Fruit fly (Drosophila melanogaster): ENCODE results near the gene CG9664.

Gene CG9664

dm6 chr2L:3302958-3303842, 8.7 kb upstream of the CG9664 start, which contains the start of gene CG9663 (continued):
- peak; percentile 62 for TF ChIP-seq dac (GFP tag; optimal IDR thresholded peaks at IDR 0.05)
- peak; percentile 22 for TF ChIP-seq CG4318 (GFP tag; optimal IDR thresholded peaks at IDR 0.05)
- TF ChIP-seq CG1621 (tag; optimal IDR thresholded peaks at IDR 0.05), result peak; percentile 53
- TF ChIP-seq Gug (GFP tag; IDR thresholded peaks at IDR 0.05), result 0 out of 2 replicates have a peak, but pooled peaks have one; percentile 9
- peak; percentile 73 for TF ChIP-seq CG6854 (GFP tag; optimal IDR thresholded peaks at IDR 0.05)
- TF ChIP-seq CG6276 (GFP tag; optimal IDR thresholded peaks at IDR 0.05), result peak; percentile 76
- TF ChIP-seq fkh (GFP tag; optimal IDR thresholded peaks at IDR 0.05), result peak; percentile 76
- peak; percentile 73 for TF ChIP-seq Lpt (GFP tag; optimal IDR thresholded peaks at IDR 0.05)
- TF ChIP-seq Eip93F (GFP tag; optimal IDR thresholded peaks at IDR 0.05), result peak; percentile 55
- peak; percentile 52 for TF ChIP-seq CG31627 (GFP tag; optimal IDR thresholded peaks at IDR 0.05)
- TF ChIP-seq Met (GFP tag; optimal IDR thresholded peaks at IDR 0.05), result peak; percentile 66
- peak; percentile 70 for TF ChIP-seq Ets96B (tag; optimal IDR thresholded peaks at IDR 0.05)
- TF ChIP-seq svp (GFP tag), result peak; percentile 93
- peak; percentile 85 for TF ChIP-seq spab (GFP tag; optimal IDR thresholded peaks at IDR 0.05)
- no peak for TF ChIP-seq CG11294 (GFP tag; IDR thresholded peaks at IDR 0.05)
- TF ChIP-seq dsx (GFP tag; optimal IDR thresholded peaks at IDR 0.05; ENCODE audit: poor library complexity, severe bottlenecking), result peak; percentile 71
- TF ChIP-seq CG34406 (GFP tag; optimal IDR thresholded peaks at IDR 0.05), result peak; percentile 38
- peak; percentile 77 for TF ChIP-seq CG3032 (tag; optimal IDR thresholded peaks at IDR 0.05)
- TF ChIP-seq CG8632 (GFP tag; optimal IDR thresholded peaks at IDR 0.05), result peak; percentile 35
- peak; percentile 86 for TF ChIP-seq CG6163 (GFP tag; IDR thresholded peaks at IDR 0.05)
- peak; percentile 49 for TF ChIP-seq acj6 (GFP tag; optimal IDR thresholded peaks at IDR 0.05)
- peak; percentile 76 for TF ChIP-seq vri (GFP tag; optimal IDR thresholded peaks at IDR 0.05)
- TF ChIP-seq Eip75B (GFP tag; optimal IDR thresholded peaks at IDR 0.05), result peak; percentile 73
- no peak for TF ChIP-seq Hr38 (GFP tag; optimal IDR thresholded peaks at IDR 0.05)

- peak; percentile 100 for TF ChIP-seq eg (GFP tag; IDR thresholded peaks at IDR 0.05)
- peak; percentile 98 for TF ChIP-seq Eip93F (GFP tag; optimal IDR thresholded peaks at IDR 0.05)
- TF ChIP-seq fkh (GFP tag; optimal IDR thresholded peaks at IDR 0.05), result peak; percentile 99
- peak; percentile 100 for TF ChIP-seq CG32006 (GFP tag; optimal IDR thresholded peaks at IDR 0.05)
- peak; percentile 99 for TF ChIP-seq CG11902 (GFP tag; optimal IDR thresholded peaks at IDR 0.05)
- TF ChIP-seq OdsH (GFP tag; optimal IDR thresholded peaks at IDR 0.05), result peak; percentile 100
- peak; percentile 100 for TF ChIP-seq Hr4 (GFP tag; optimal IDR thresholded peaks at IDR 0.05)
- peak; percentile 98 for TF ChIP-seq Blimp-1 (GFP tag; optimal IDR thresholded peaks at IDR 0.05)
- TF ChIP-seq Met (GFP tag; optimal IDR thresholded peaks at IDR 0.05), result peak; percentile 100
- TF ChIP-seq CG6854 (GFP tag; optimal IDR thresholded peaks at IDR 0.05), result peak; percentile 99
- TF ChIP-seq pdm3 (GFP tag; optimal IDR thresholded peaks at IDR 0.05), result peak; percentile 100
- TF ChIP-seq CG34406 (GFP tag; optimal IDR thresholded peaks at IDR 0.05), result peak; percentile 99
- TF ChIP-seq CG6163 (GFP tag; IDR thresholded peaks at IDR 0.05), result peak; percentile 100
- peak; percentile 100 for TF ChIP-seq net (GFP tag; optimal IDR thresholded peaks at IDR 0.05)
- peak; percentile 99 for TF ChIP-seq CG8632 (GFP tag; optimal IDR thresholded peaks at IDR 0.05)
- peak; percentile 99 for TF ChIP-seq CG6276 (GFP tag; optimal IDR thresholded peaks at IDR 0.05)
- TF ChIP-seq Ets96B (tag; optimal IDR thresholded peaks at IDR 0.05), result peak; percentile 100
- peak; percentile 99 for TF ChIP-seq CG4318 (GFP tag; optimal IDR thresholded peaks at IDR 0.05)
- TF ChIP-seq CG8119 (GFP tag; IDR thresholded peaks at IDR 0.05), result peak; percentile 99
- peak; percentile 100 for TF ChIP-seq CG3919 (GFP tag; optimal IDR thresholded peaks at IDR 0.05)
- peak; percentile 100 for TF ChIP-seq ss (GFP tag; optimal IDR thresholded peaks at IDR 0.05)
- peak; percentile 99 for TF ChIP-seq Lpt (GFP tag; optimal IDR thresholded peaks at IDR 0.05)
- TF ChIP-seq CG11762 (GFP tag; optimal IDR thresholded peaks at IDR 0.05; ENCODE audit: insufficient read depth), result peak; percentile 100
- peak; percentile 100 for TF ChIP-seq CG31627 (GFP tag; optimal IDR thresholded peaks at IDR 0.05)
- TF ChIP-seq Sox14 (GFP tag; optimal IDR thresholded peaks at IDR 0.05), result peak; percentile 100
- TF ChIP-seq acj6 (GFP tag; optimal IDR thresholded peaks at IDR 0.05), result peak; percentile 100
- peak; percentile 99 for TF ChIP-seq Smox (GFP tag; optimal IDR thresholded peaks at IDR 0.05)
- peak; percentile 99 for TF ChIP-seq dsx (GFP tag; optimal IDR thresholded peaks at IDR 0.05; ENCODE audit: poor library complexity, severe bottlenecking)
- TF ChIP-seq CG10669 (GFP tag; optimal IDR thresholded peaks at IDR 0.05), result peak; percentile 100
- peak; percentile 99 for TF ChIP-seq dac (GFP tag; optimal IDR thresholded peaks at IDR 0.05)
- peak; percentile 99 for TF ChIP-seq Gug (GFP tag; IDR thresholded peaks at IDR 0.05)
- TF ChIP-seq topi (GFP tag; optimal IDR thresholded peaks at IDR 0.05), result peak; percentile 100
- peak; percentile 100 for TF ChIP-seq Hr39 (GFP tag; optimal IDR thresholded peaks at IDR 0.05)
- peak; percentile 99 for TF ChIP-seq achi (GFP tag; optimal IDR thresholded peaks at IDR 0.05)
- peak; percentile 100 for TF ChIP-seq CG1621 (tag; optimal IDR thresholded peaks at IDR 0.05)
- peak; percentile 99 for TF ChIP-seq Sox102F (GFP tag; optimal IDR thresholded peaks at IDR 0.05)
- TF ChIP-seq svp (GFP tag), result peak; percentile 100
Measured at dm6 chr2L:3301755-3302499, 7.4 kb upstream of the CG9664 start.

Data from whole organism, prepupa.